Worm (Caenorhabditis elegans): ENCODE results near the gene pgp-3.

Gene pgp-3

DNA sequence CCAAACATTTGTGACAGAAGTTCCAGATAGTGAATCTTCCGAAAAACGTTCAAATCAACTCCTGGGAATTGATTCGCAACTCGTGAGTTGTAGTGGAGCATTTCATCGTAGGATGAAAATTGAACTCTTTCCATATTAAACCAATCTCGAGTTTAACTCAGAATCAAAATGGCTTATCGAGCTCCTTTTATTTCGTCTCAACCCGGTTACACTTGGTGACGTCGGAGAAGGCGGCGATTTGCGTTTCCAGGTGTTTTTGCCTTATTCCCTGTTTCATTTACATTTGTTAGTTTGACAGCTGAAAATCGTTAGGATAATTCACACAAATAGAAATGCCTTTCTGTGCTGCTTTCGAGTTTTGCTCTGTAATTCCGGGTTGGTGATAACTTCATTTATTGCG is 23.6 kb downstream of the pgp-3 start, which contains the start of gene F42E11.3:
Gene F42E11.3, minus strand, starts transcription at position 101 of the 400 bp plus-strand sequence.
- TF ChIP-seq him-1 (tag; optimal IDR thresholded peaks at IDR 0.05) (no peak), W03F9.2 (tag; optimal IDR thresholded peaks at IDR 0.05) (no peak), dao-5 (tag; optimal IDR thresholded peaks at IDR 0.05) (no peak)

DNA sequence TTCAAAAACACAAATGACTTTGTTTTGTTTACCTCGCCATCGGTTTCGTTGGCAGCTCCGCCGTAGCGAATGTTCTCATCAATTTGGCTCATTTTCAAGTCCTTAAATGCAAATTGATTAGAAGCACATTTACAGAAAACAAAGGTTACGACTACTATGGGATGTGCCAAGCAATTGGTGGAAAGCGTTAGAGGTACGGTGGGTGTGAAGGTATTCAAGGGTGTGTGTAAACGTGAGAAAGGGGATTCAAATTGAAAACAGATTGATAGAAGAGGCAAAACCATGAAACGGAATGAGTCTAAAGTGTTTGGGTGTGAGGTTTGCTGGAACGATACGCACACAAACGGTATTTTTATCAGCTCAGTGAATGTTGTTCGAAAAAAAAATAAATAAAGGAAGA is 25.4 kb downstream of the pgp-3 start, which contains the start of gene tni-1:
Gene tni-1, minus strand, starts transcription at position 101 of the 400 bp plus-strand sequence.
- no peak for TF ChIP-seq W03F9.2 (tag; optimal IDR thresholded peaks at IDR 0.05)
- no peak for TF ChIP-seq dao-5 (tag; optimal IDR thresholded peaks at IDR 0.05)
- no peak for TF ChIP-seq him-1 (tag; optimal IDR thresholded peaks at IDR 0.05)

DNA sequence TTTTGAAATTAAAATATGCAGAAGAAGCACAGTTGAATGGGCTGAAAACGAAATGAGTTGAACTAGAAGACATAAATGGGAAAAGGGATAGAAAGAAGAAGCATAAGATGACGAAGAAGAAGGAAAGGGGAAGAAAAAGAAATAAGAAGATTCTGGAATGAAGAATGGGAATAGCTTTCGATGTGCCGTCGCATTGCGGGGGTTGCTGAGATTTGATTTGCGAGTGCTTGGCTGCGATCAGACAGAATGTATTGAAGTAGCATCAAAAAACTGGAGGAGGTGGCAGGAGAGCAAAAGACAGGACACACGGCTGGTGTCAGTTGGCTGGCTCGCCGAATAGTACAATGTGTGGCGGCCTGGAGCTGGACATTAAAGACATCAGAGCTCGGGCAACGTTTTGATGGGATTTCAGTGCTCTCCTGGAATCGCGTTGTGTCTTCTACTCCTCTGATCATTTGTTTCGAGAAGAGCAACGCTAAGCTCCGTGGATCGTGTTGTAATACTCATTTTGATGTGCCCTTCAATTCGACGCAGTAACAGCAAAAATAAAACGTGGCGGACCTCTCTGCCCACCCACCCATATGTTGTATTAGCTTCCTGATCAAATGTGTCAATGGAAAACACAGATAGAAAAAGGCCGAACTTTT is 27.3 kb downstream of the pgp-3 start:
- TF ChIP-seq W03F9.2 (tag; optimal IDR thresholded peaks at IDR 0.05): no peak
- peak; percentile 8 for TF ChIP-seq him-1 (tag; optimal IDR thresholded peaks at IDR 0.05)

- TF ChIP-seq W03F9.2 (tag; optimal IDR thresholded peaks at IDR 0.05): no peak
- no peak for TF ChIP-seq dao-5 (tag; optimal IDR thresholded peaks at IDR 0.05)
- no peak for TF ChIP-seq him-1 (tag; optimal IDR thresholded peaks at IDR 0.05)
Observed at ce11 chrX:11383359-11383758, 31.4 kb downstream of the pgp-3 start.

ce11 chrX:11384534-11385441 is 32.8 kb downstream of the pgp-3 start, which contains the start of the genes F08B12.11 and prmn-1:
Gene F08B12.11, plus strand, starts transcription at chrX:11385054.
Gene prmn-1, plus strand, starts transcription at chrX:11385084.
- TF ChIP-seq him-1 (tag; optimal IDR thresholded peaks at IDR 0.05) (no peak), W03F9.2 (tag; optimal IDR thresholded peaks at IDR 0.05) (no peak)

- TF ChIP-seq him-1 (tag; optimal IDR thresholded peaks at IDR 0.05) (no peak), W03F9.2 (tag; optimal IDR thresholded peaks at IDR 0.05) (no peak)
Observed at ce11 chrX:11385916-11386315, 34.0 kb downstream of the pgp-3 start.

DNA sequence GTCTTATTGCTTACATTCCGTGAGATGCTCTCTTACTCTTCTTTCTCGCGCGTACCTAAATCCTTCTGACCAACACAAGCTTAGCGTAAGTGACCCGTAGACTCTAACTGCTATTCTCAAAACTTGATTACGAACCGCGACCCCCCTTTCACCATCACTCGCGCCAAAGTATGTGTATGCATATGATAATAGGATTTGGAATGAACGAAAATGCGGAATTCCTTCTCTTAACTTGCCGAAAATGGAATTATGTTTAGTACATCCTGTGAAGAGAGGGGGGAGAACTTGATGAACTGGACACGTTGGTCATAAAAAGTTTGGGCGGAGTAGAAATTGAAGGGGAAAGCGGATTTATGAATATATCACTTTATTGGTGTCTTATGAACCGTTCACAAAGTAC is 34.9 kb downstream of the pgp-3 start:
- no peak for TF ChIP-seq W03F9.2 (tag; optimal IDR thresholded peaks at IDR 0.05)
- TF ChIP-seq dao-5 (tag; optimal IDR thresholded peaks at IDR 0.05): no peak
- TF ChIP-seq him-1 (tag; optimal IDR thresholded peaks at IDR 0.05): no peak

DNA sequence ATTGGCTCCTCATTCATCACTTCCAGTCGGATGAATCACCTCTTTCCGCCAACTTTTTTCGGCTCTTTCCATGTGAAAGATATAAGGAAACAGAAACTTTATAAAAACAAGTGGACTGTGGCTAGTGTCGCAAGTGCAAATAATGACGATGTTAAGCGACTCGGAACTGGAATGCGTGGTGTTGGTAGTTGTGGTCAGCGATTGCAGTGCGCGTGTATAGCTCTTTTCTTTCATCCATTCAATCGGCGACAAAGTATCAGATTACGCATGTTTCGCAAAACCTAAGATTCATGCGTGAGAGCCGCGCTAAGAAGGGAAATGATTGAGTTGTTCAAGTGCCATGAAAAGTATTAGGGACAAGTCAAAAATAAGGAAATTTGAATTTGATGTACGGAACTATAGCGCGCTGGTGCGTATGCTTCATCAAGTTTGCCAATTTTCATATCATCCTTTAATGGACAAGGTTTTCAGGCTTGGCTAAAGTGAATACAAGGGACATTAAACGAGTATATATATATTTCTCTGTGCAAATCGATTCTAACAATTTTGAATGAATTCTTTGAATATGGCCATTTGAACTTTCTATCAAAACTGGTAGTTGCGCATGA is 35.9 kb downstream of the pgp-3 start:
- TF ChIP-seq dao-5 (tag; optimal IDR thresholded peaks at IDR 0.05): no peak
- no peak for TF ChIP-seq him-1 (tag; optimal IDR thresholded peaks at IDR 0.05)
- no peak for TF ChIP-seq W03F9.2 (tag; optimal IDR thresholded peaks at IDR 0.05)

ce11 chrX:11392924-11393323 is 41.0 kb downstream of the pgp-3 start, which contains the start of gene prx-12:
Gene prx-12, plus strand, starts transcription at chrX:11393294.
- TF ChIP-seq him-1 (tag; optimal IDR thresholded peaks at IDR 0.05) (no peak), dao-5 (tag; optimal IDR thresholded peaks at IDR 0.05) (no peak), W03F9.2 (tag; optimal IDR thresholded peaks at IDR 0.05) (no peak)

DNA sequence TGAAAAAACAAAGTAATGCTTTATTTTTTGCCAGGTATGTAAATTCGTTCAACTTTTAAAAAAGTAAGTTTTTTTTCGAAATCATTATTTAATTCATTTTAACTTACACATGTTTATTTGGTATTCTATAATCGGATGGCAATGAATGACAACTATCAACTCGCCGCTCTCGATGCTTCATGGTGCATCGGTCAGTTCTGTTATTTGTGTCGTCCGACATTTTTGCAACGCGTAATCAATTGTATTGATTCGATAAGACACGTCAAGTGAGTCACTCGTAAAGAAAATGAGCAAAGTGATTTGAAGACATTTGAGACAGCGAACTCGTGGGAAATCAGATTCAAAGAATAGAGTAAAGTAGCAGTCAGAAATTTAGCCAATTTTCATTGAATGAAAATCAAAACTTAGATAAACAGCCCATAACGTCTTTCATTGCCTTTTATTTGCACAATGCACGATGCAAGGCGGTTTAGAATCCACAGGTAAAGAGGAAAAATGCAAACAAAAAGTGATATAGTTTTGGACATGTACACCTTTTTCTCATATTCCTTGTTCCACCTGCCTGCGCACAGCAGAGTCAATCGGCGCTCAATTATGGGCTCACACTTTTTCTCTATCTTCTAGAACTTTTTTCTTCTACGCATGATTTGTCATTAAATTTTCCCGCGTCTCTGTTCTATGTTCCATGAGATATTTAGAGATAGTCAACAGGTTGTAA is 48.7 kb downstream of the pgp-3 start:
- no peak for TF ChIP-seq dao-5 (tag; optimal IDR thresholded peaks at IDR 0.05)
- no peak for TF ChIP-seq him-1 (tag; optimal IDR thresholded peaks at IDR 0.05)
- TF ChIP-seq W03F9.2 (tag; optimal IDR thresholded peaks at IDR 0.05): no peak

DNA sequence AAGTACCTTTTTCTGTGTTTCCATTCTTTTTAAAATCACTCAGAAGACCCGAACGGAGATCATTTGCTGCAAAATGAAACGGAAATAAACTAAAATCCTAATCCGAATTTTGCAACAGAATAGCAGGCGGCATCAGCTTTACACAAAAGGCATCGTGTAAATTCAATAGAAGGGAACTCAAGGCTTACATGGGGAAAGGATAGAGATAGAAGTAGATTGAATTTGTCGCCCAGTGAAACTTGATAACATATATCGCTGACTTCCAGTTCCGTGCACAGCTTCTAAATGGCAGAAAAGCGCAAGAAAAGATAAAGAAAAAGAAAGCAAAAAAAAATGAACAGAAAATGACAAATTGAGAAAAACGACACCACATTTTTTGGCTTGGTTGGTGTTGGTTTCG is 54.0 kb downstream of the pgp-3 start, which contains the start of gene slo-2:
Gene slo-2, minus strand, starts transcription at position 24 of the 400 bp plus-strand sequence.
- no peak for TF ChIP-seq dao-5 (tag; optimal IDR thresholded peaks at IDR 0.05)
- no peak for TF ChIP-seq him-1 (tag; optimal IDR thresholded peaks at IDR 0.05)
- TF ChIP-seq W03F9.2 (tag; optimal IDR thresholded peaks at IDR 0.05): no peak
